Worm (Caenorhabditis elegans) whole organism, L2 larva: ENCODE measurements around the gene clec-264.
A peak's percentile ranks its signal among the peaks of the same experiment; 100 is the strongest.

Experiments used
- C34F6.9 ChIP-seq: fragments of 150-350 bp; optimal IDR thresholded peaks from 2 replicates; lab custom pipeline; 2014; ENCODE audit warnings: missing biosample characterization, missing genetic modification characterization
- F13H6.1 ChIP-seq: sonication (generic microtip); optimal IDR thresholded peaks from 2 replicates; lab custom pipeline; 2016; ENCODE audit warnings: missing genetic modification characterization, missing compliant biosample characterization
- R02D3.7 ChIP-seq: fragments of 150-350 bp; optimal IDR thresholded peaks from 2 replicates; lab custom pipeline; 2014; ENCODE audit warnings: missing biosample characterization, missing genetic modification characterization
- alr-1 ChIP-seq: fragments of 150-350 bp; optimal IDR thresholded peaks from 2 replicates; lab custom pipeline; 2014; ENCODE audit warnings: missing biosample characterization, missing genetic modification characterization
- aly-2 ChIP-seq: fragments of 150-350 bp; optimal IDR thresholded peaks from 2 replicates; lab custom pipeline; 2014; ENCODE audit warnings: missing biosample characterization, missing genetic modification characterization
- ama-1 ChIP-seq: fragments of 150-350 bp; optimal IDR thresholded peaks from 2 replicates; lab custom pipeline; 2018; ENCODE audit warnings: inconsistent platforms
- blmp-1 ChIP-seq: sonication (generic microtip); optimal IDR thresholded peaks from 2 replicates; lab custom pipeline; 2017; ENCODE audit warnings: missing genetic modification characterization, mild to moderate bottlenecking, missing compliant biosample characterization, antibody characterized with exemption, moderate library complexity; ENCODE audit not compliant: insufficient read depth
- ceh-16 ChIP-seq: fragments of 150-350 bp; optimal IDR thresholded peaks from 2 replicates; lab custom pipeline; 2014; ENCODE audit warnings: missing biosample characterization, missing genetic modification characterization
- crh-2 ChIP-seq: sonication (generic microtip); optimal IDR thresholded peaks from 2 replicates; lab custom pipeline; 2017; ENCODE audit warnings: missing biosample characterization, missing genetic modification characterization
- egl-27 ChIP-seq: sonication (generic microtip); optimal IDR thresholded peaks from 3 replicates; lab custom pipeline; 2017; ENCODE audit warnings: missing biosample characterization, missing genetic modification reagents, missing genetic modification characterization
- elt-1 ChIP-seq: fragments of 150-350 bp; optimal IDR thresholded peaks from 2 replicates; lab custom pipeline; 2014; ENCODE audit warnings: missing biosample characterization, missing genetic modification characterization
- fos-1 ChIP-seq: fragments of 150-350 bp; optimal IDR thresholded peaks from 2 replicates; lab custom pipeline; 2014; ENCODE audit warnings: missing biosample characterization, missing genetic modification characterization
- gmeb-1 ChIP-seq: fragments of 150-350 bp; optimal IDR thresholded peaks from 2 replicates; lab custom pipeline; 2014; ENCODE audit warnings: missing biosample characterization, missing genetic modification characterization
- lin-11 ChIP-seq: fragments of 150-350 bp; sonication (generic microtip); optimal IDR thresholded peaks from 2 replicates; lab custom pipeline; 2014; ENCODE audit warnings: missing biosample characterization, missing genetic modification characterization, inconsistent platforms, mixed read lengths
- lin-13 ChIP-seq: fragments of 150-350 bp; optimal IDR thresholded peaks from 2 replicates; lab custom pipeline; 2014; ENCODE audit warnings: missing biosample characterization, missing genetic modification reagents, missing genetic modification characterization
- lin-39 ChIP-seq: fragments of 150-350 bp; optimal IDR thresholded peaks from 2 replicates; lab custom pipeline; 2014; ENCODE audit warnings: missing biosample characterization, missing genetic modification reagents, missing genetic modification characterization
- lsy-2 ChIP-seq, 2 experiments: fragments of 150-350 bp in 1 of 2; sonication (generic microtip) in 1 of 2; optimal IDR thresholded peaks; 2 replicates each; lab custom pipeline; 2014 to 2017; ENCODE audit warnings: missing biosample characterization in 2 of 2, missing genetic modification characterization in 2 of 2
- mab-5 ChIP-seq: fragments of 150-350 bp; optimal IDR thresholded peaks from 2 replicates; lab custom pipeline; 2014; ENCODE audit warnings: missing biosample characterization, missing genetic modification characterization
- mbf-1 ChIP-seq: sonication (generic microtip); optimal IDR thresholded peaks from 2 replicates; lab custom pipeline; 2017; ENCODE audit warnings: missing biosample characterization, missing genetic modification characterization
- nhr-12 ChIP-seq: fragments of 150-350 bp; optimal IDR thresholded peaks from 2 replicates; lab custom pipeline; 2014; ENCODE audit warnings: missing biosample characterization, missing genetic modification characterization
- nhr-129 ChIP-seq: fragments of 150-350 bp; optimal IDR thresholded peaks from 2 replicates; lab custom pipeline; 2014; ENCODE audit warnings: missing biosample characterization, missing genetic modification characterization
- nhr-21 ChIP-seq: fragments of 150-350 bp; optimal IDR thresholded peaks from 2 replicates; lab custom pipeline; 2014; ENCODE audit warnings: missing biosample characterization, missing genetic modification characterization
- nhr-23 ChIP-seq: fragments of 150-350 bp; optimal IDR thresholded peaks from 2 replicates; lab custom pipeline; 2014; ENCODE audit warnings: missing biosample characterization, missing genetic modification reagents, missing genetic modification characterization
- nhr-25 ChIP-seq: fragments of 150-350 bp; sonication (generic microtip); optimal IDR thresholded peaks from 3 replicates; lab custom pipeline; 2014; ENCODE audit warnings: missing biosample characterization, missing genetic modification characterization
- nhr-77 ChIP-seq: fragments of 150-350 bp; optimal IDR thresholded peaks from 2 replicates; lab custom pipeline; 2014; ENCODE audit warnings: missing biosample characterization, missing genetic modification characterization
- peb-1 ChIP-seq: fragments of 150-350 bp; optimal IDR thresholded peaks from 2 replicates; lab custom pipeline; 2014; ENCODE audit warnings: missing biosample characterization, missing genetic modification characterization
- sem-4 ChIP-seq: fragments of 150-350 bp; optimal IDR thresholded peaks from 2 replicates; lab custom pipeline; 2014; ENCODE audit warnings: missing biosample characterization, missing genetic modification reagents, missing genetic modification characterization
- skn-1 ChIP-seq: sonication (generic microtip); optimal IDR thresholded peaks from 2 replicates; lab custom pipeline; 2017; ENCODE audit warnings: missing biosample characterization, missing genetic modification characterization
- sma-9 ChIP-seq, 2 experiments: fragments of 150-350 bp in 1 of 2; sonication (generic microtip) in 1 of 2; optimal IDR thresholded peaks; 2 replicates each; lab custom pipeline; 2014 to 2016; ENCODE audit warnings: missing genetic modification characterization in 2 of 2, mild to moderate bottlenecking in 1 of 2, missing biosample characterization in 1 of 2, missing compliant biosample characterization in 1 of 2, missing genetic modification reagents in 1 of 2, moderate library complexity in 1 of 2
- snpc-4 ChIP-seq: fragments of 150-350 bp; optimal IDR thresholded peaks from 2 replicates; lab custom pipeline; 2014; ENCODE audit warnings: missing biosample characterization, missing genetic modification characterization
- unc-39 ChIP-seq: fragments of 150-350 bp; optimal IDR thresholded peaks from 2 replicates; lab custom pipeline; 2014; ENCODE audit warnings: missing biosample characterization, missing genetic modification characterization
- unc-55 ChIP-seq: fragments of 150-350 bp; sonication (generic microtip); optimal IDR thresholded peaks from 3 replicates; lab custom pipeline; 2014; ENCODE audit warnings: missing biosample characterization, missing genetic modification reagents, missing genetic modification characterization
- ztf-11 ChIP-seq: sonication (generic microtip); optimal IDR thresholded peaks from 2 replicates; lab custom pipeline; 2017; ENCODE audit warnings: missing biosample characterization, missing genetic modification characterization
- ztf-4 ChIP-seq: fragments of 150-350 bp; optimal IDR thresholded peaks from 2 replicates; lab custom pipeline; 2014; ENCODE audit warnings: missing biosample characterization, missing genetic modification characterization

clec-264 gene

ce11 chrV:20841484-20841883, 9.0 kb downstream of the clec-264 start:
- TF ChIP-seq blmp-1 (tag; lab: Kevin White, UChicago) (no peak), ama-1 (lab: Kevin White, UChicago) (no peak), lin-13 (GFP tag; lab: Kevin White, UChicago) (no peak), mab-5 (tag; lab: Kevin White, UChicago) (no peak), nhr-25 (no peak), alr-1 (no peak), nhr-129 (tag; lab: Kevin White, UChicago) (no peak), unc-39 (tag; lab: Kevin White, UChicago) (no peak), unc-55 (GFP tag; lab: Kevin White, UChicago) (no peak), ceh-16 (no peak), egl-27 (tag; lab: Kevin White, UChicago) (no peak), nhr-77 (tag; lab: Kevin White, UChicago) (no peak), lsy-2 (tag; optimal IDR thresholded peaks at IDR 0.05; lab: Kevin White, UChicago) (no peak)

DNA sequence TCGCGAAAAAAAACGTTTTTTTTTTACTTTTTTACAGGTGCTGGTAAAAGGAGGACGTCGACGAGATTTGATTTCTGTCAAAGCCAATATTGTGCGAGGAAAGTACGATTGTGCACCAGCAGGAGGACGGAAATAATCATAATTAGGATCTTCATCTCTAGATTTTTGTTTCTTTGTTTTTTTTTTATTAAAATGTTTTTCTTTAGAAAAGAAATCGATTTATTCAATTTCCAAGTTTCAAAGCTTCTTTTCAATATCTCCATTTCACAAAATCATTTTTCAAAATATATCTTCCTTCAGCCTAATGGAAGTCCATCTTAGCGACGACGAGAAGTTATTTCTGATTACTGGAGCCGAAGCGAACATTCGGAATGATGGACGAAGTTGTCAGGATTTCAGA, 11.9 kb downstream of the clec-264 start, which contains the start of gene exos-7:
exos-7 (plus strand) TSS at position 301 of the 400 bp plus-strand sequence.
- TF ChIP-seq blmp-1 (tag; lab: Kevin White, UChicago) (no peak), fos-1 (tag; lab: Kevin White, UChicago) (no peak), nhr-21 (no peak), unc-55 (GFP tag; lab: Kevin White, UChicago) (no peak), R02D3.7 (tag; lab: Kevin White, UChicago) (no peak), ztf-11 (tag; lab: Kevin White, UChicago) (no peak), lin-39 (tag; lab: Kevin White, UChicago) (no peak), mab-5 (tag; lab: Kevin White, UChicago) (no peak), skn-1 (tag; lab: Kevin White, UChicago) (no peak)

DNA sequence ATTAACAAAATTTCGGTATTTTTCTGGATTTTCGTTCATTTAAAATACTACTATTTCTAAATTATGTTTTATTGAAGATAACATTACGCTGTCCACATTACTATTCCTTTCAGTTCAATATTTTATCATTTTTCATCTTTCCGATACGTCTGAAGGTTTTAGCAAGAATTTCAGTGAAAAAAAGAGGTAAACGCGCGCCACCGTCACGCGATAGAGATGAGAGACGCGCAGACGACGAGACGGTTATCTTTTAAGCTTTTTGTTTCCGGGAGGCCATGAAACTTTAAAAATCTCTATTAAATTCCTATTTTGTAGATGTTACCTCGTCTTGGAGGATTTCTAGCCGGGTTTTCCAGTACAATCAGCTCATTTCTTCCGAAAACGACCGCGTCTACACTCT, 12.7 kb downstream of the clec-264 start, which contains the start of gene mrps-12:
mrps-12 (plus strand) TSS at position 316 of the 400 bp plus-strand sequence.
- TF ChIP-seq nhr-129 (tag; lab: Kevin White, UChicago) = no peak
- no peak for TF ChIP-seq skn-1 (tag; lab: Kevin White, UChicago)
- no peak for TF ChIP-seq nhr-23 (tag; lab: Kevin White, UChicago)
- TF ChIP-seq mbf-1 (tag; lab: Kevin White, UChicago) = no peak
- TF ChIP-seq nhr-21 = no peak
- TF ChIP-seq nhr-25 = peak; percentile 4
- peak; percentile 54 for TF ChIP-seq C34F6.9 (tag; lab: Kevin White, UChicago)
- peak; percentile 8 for TF ChIP-seq unc-55 (GFP tag; lab: Kevin White, UChicago)
- TF ChIP-seq egl-27 (tag; lab: Kevin White, UChicago) = no peak
- TF ChIP-seq fos-1 (tag; lab: Kevin White, UChicago) = no peak
- no peak for TF ChIP-seq lin-11 (tag; lab: Kevin White, UChicago)
- no peak for TF ChIP-seq peb-1 (tag; lab: Kevin White, UChicago)
- no peak for TF ChIP-seq unc-39 (tag; lab: Kevin White, UChicago)
- no peak for TF ChIP-seq ztf-11 (tag; lab: Kevin White, UChicago)
- TF ChIP-seq ztf-4 (tag; lab: Kevin White, UChicago) = no peak
- no peak for TF ChIP-seq gmeb-1 (tag; lab: Kevin White, UChicago)
- no peak for TF ChIP-seq snpc-4 (tag; lab: Kevin White, UChicago)
- no peak for TF ChIP-seq F13H6.1 (tag; lab: Kevin White, UChicago)
- peak in 1 of 2 experiments; percentile 42 for TF ChIP-seq lsy-2 (tag; optimal IDR thresholded peaks at IDR 0.05; lab: Kevin White, UChicago)
- TF ChIP-seq R02D3.7 (tag; lab: Kevin White, UChicago) = no peak
- TF ChIP-seq nhr-12 (tag; lab: Kevin White, UChicago) = no peak
- no peak for TF ChIP-seq aly-2

- TF ChIP-seq sma-9 (GFP tag; optimal IDR thresholded peaks at IDR 0.05; lab: Kevin White, UChicago) (peak; percentile 1), sma-9 (tag; optimal IDR thresholded peaks at IDR 0.05; lab: Kevin White, UChicago) (no peak), unc-55 (GFP tag; lab: Kevin White, UChicago) (peak; percentile 74), lin-11 (tag; lab: Kevin White, UChicago) (no peak), mbf-1 (tag; lab: Kevin White, UChicago) (no peak), elt-1 (tag; lab: Kevin White, UChicago) (no peak), lsy-2 (tag; optimal IDR thresholded peaks at IDR 0.05; lab: Kevin White, UChicago) (peak in 1 of 2 experiments; percentile 35)
These were observed 17.9 kb downstream of the clec-264 start for ce11 chrV:20832554-20832963.

- TF ChIP-seq crh-2 (peak; percentile 1), blmp-1 (tag; lab: Kevin White, UChicago) (peak; percentile 2), lin-11 (tag; lab: Kevin White, UChicago) (no peak), ztf-4 (tag; lab: Kevin White, UChicago) (no peak), ama-1 (lab: Kevin White, UChicago) (no peak), sma-9 (GFP tag; optimal IDR thresholded peaks at IDR 0.05; lab: Kevin White, UChicago) (peak; percentile 62), sma-9 (tag; optimal IDR thresholded peaks at IDR 0.05; lab: Kevin White, UChicago) (no peak), snpc-4 (tag; lab: Kevin White, UChicago) (no peak), ztf-11 (tag; lab: Kevin White, UChicago) (no peak), fos-1 (tag; lab: Kevin White, UChicago) (peak; percentile 93), nhr-129 (tag; lab: Kevin White, UChicago) (peak; percentile 34), sem-4 (tag; lab: Kevin White, UChicago) (no peak), gmeb-1 (tag; lab: Kevin White, UChicago) (peak; percentile 16)
These were observed 18.6 kb downstream of the clec-264 start for ce11 chrV:20831867-20832266.
